Worm (Caenorhabditis elegans) whole organism, early embryonic: ENCODE data around the gene T01G5.6.
"Not testable (repeated sequence)": the region's sequence is repeated elsewhere in the genome, so short reads cannot be mapped to it uniquely, and the experiment has no call there.

ENCODE experiments used
- ama-1 ChIP-seq: fragments of 150-350 bp; optimal IDR thresholded peaks from 2 replicates; lab custom pipeline; 2014
- flt-1 ChIP-seq: fragments of 200-800 bp; sonication (Bioruptor generic); IDR thresholded peaks from 2 replicates; pipeline ENCODE4 v1.3.6; 2022; ENCODE audit warnings: missing genetic modification characterization, missing compliant biosample characterization
- tbx-11 ChIP-seq: fragments of 200-800 bp; sonication (Bioruptor generic); IDR thresholded peaks from 2 replicates; pipeline ENCODE4 v1.3.6; 2022; ENCODE audit warnings: missing genetic modification characterization, missing compliant biosample characterization

DNA sequence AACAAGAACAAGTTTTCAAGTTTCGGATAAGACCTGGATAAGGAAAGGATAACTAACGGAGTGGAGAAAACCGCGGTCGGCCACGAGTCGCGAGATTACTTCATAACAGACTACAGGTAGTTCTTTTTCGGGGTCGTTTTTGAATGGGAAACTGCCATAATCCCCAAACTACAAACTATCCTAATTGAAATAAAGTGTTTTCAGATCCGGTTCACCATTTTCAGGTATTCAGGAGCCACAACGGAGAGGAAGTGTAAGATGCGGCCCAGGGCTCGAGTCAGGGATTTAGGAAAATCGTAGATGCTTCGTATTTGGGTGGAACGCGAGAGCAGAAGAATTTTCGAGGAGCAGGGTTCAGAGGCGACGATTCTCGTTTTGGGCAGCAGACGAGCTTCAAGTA lies 2.1 kb upstream of the T01G5.6 start, which contains the start of gene T01G5.8:
- TF ChIP-seq ama-1 (lab: Kevin White, UChicago); tbx-11; flt-1 (GFP tag; lab: Robert Waterston, UW): not testable (repeated sequence)
